Worm (Caenorhabditis elegans): ENCODE measurements around the gene F55E10.1.
A peak's percentile ranks its signal among the peaks of the same experiment; 100 is the strongest.

F55E10.1 gene

DNA sequence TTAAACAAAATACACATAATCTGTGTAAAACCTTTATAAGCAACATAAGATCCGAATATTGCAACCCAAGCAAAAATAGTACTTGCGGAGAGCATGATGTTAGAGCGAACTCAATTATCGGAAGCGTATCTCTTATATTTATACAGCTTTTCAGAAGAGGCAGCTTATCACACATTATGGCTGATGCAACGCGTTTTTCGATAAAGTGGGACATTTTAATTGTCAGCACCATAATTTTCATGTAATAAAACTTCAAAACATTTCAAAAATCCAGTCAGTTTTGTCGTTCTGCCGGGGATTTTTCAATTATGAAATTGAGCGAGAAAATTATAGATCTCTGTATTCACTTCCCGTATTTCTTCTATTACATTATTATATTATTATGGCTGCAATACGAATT lies 4.5 kb downstream of the F55E10.1 start, which contains the start of gene drd-5:
Gene drd-5 (minus strand): TSS at position 101 of the 400 bp plus-strand sequence.
- TF ChIP-seq egl-27 (tag; optimal IDR thresholded peaks at IDR 0.05) (no peak), ZK546.5 (tag; optimal IDR thresholded peaks at IDR 0.05) (no peak), elt-3 (tag; optimal IDR thresholded peaks at IDR 0.05) (no peak), mdl-1 (tag; optimal IDR thresholded peaks at IDR 0.05) (no peak), elt-2 (tag; optimal IDR thresholded peaks at IDR 0.05) (peak; percentile 59)

DNA sequence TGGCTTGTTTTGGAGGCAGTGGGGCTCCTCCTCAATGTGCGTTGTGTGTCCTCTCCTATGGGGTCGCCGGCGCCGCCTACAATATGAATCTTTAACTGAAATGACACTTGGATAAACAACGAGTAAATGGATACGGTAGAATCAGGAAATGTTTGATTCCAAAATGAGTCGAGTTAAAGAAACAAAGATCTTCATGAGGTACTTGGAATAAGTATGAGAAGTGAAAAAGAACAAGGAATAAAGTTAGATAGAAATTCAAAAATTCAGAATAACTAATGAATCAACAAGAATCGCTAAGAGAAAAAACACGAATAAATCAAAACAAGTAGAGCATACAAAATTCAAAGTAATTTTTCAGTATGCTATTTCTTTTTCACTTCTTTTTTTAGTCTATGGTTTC lies 9.2 kb downstream of the F55E10.1 start, which contains the start of gene npr-28:
Gene npr-28 (minus strand): TSS at position 101 of the 400 bp plus-strand sequence.
- TF ChIP-seq fkh-10 (GFP tag; optimal IDR thresholded peaks at IDR 0.05): no peak
- TF ChIP-seq R02D3.7 (tag; optimal IDR thresholded peaks at IDR 0.05): no peak
- no peak for TF ChIP-seq tbx-2 (tag; optimal IDR thresholded peaks at IDR 0.05)
- no peak for TF ChIP-seq unc-62 (GFP tag; optimal IDR thresholded peaks at IDR 0.05)
- TF ChIP-seq nhr-77 (tag; optimal IDR thresholded peaks at IDR 0.05): no peak
- no peak for TF ChIP-seq lsy-12 (tag; optimal IDR thresholded peaks at IDR 0.05)
- TF ChIP-seq hmg-11 (tag; optimal IDR thresholded peaks at IDR 0.05): no peak
- TF ChIP-seq mdl-1 (tag; optimal IDR thresholded peaks at IDR 0.05): no peak
- no peak for TF ChIP-seq jun-1 (tag; optimal IDR thresholded peaks at IDR 0.05)
- TF ChIP-seq skn-1 (tag; optimal IDR thresholded peaks at IDR 0.05): no peak
- no peak for TF ChIP-seq fos-1 (tag; optimal IDR thresholded peaks at IDR 0.05)
- TF ChIP-seq nhr-12 (tag; optimal IDR thresholded peaks at IDR 0.05): no peak
- TF ChIP-seq nfya-1 (tag; optimal IDR thresholded peaks at IDR 0.05; ENCODE audit: insufficient read depth): no peak
- TF ChIP-seq egl-27 (tag; optimal IDR thresholded peaks at IDR 0.05): no peak
- no peak for TF ChIP-seq nhr-67 (tag; optimal IDR thresholded peaks at IDR 0.05)
- TF ChIP-seq snpc-4 (tag; optimal IDR thresholded peaks at IDR 0.05): no peak
- TF ChIP-seq ztf-4 (tag; optimal IDR thresholded peaks at IDR 0.05): no peak
- TF ChIP-seq daf-12 (tag; optimal IDR thresholded peaks at IDR 0.05): no peak
- TF ChIP-seq ztf-11 (tag; optimal IDR thresholded peaks at IDR 0.05): no peak

DNA sequence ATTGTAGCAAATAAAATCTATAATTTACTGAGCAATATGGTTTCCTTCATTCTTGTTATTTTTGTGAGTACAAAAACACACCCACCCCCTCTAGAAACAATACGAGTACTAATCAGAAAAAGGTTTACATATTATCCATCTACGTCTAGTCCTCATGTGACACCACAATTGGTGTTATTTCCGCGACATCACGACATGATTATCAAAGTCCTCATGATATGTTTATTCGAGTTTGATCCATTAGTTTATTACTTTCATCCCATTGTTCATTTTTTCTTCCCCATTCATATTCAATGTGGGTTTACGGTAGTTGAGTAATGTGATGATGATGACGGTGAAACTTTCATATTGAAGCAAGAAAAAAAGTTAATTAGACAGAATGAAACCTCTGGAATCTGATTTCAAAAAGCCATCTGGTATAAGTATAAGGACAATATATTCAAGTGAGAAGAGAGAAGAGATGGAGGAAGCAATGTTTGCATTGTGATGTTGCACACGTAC lies 12.6 kb downstream of the F55E10.1 start:
- TF ChIP-seq nhr-77 (tag; optimal IDR thresholded peaks at IDR 0.05): no peak
- TF ChIP-seq nhr-76 (tag; optimal IDR thresholded peaks at IDR 0.05): no peak
- no peak for TF ChIP-seq fos-1 (tag; optimal IDR thresholded peaks at IDR 0.05)
- no peak for TF ChIP-seq nhr-23 (tag; optimal IDR thresholded peaks at IDR 0.05)
- TF ChIP-seq ama-1 (optimal IDR thresholded peaks at IDR 0.05): no peak
- TF ChIP-seq nhr-67 (tag; optimal IDR thresholded peaks at IDR 0.05): no peak
- TF ChIP-seq skn-1 (tag; optimal IDR thresholded peaks at IDR 0.05): no peak
- no peak for TF ChIP-seq lin-15B (tag; optimal IDR thresholded peaks at IDR 0.05)
- no peak for TF ChIP-seq sea-2 (GFP tag; optimal IDR thresholded peaks at IDR 0.05)
- no peak for TF ChIP-seq daf-12 (tag; optimal IDR thresholded peaks at IDR 0.05)
- TF ChIP-seq snpc-4 (tag; optimal IDR thresholded peaks at IDR 0.05): no peak
- TF ChIP-seq mdl-1 (tag; optimal IDR thresholded peaks at IDR 0.05): no peak
- no peak for TF ChIP-seq nhr-237 (tag; optimal IDR thresholded peaks at IDR 0.05)
- no peak for TF ChIP-seq unc-39 (tag; optimal IDR thresholded peaks at IDR 0.05)
- TF ChIP-seq unc-62 (GFP tag; optimal IDR thresholded peaks at IDR 0.05): no peak
- no peak for TF ChIP-seq ceh-82 (tag; optimal IDR thresholded peaks at IDR 0.05)
- no peak for TF ChIP-seq eor-1 (tag; optimal IDR thresholded peaks at IDR 0.05)
- no peak for TF ChIP-seq nhr-11 (tag; optimal IDR thresholded peaks at IDR 0.05)
- TF ChIP-seq tbx-2 (tag; optimal IDR thresholded peaks at IDR 0.05): no peak
- TF ChIP-seq elt-2 (tag; optimal IDR thresholded peaks at IDR 0.05): no peak

DNA sequence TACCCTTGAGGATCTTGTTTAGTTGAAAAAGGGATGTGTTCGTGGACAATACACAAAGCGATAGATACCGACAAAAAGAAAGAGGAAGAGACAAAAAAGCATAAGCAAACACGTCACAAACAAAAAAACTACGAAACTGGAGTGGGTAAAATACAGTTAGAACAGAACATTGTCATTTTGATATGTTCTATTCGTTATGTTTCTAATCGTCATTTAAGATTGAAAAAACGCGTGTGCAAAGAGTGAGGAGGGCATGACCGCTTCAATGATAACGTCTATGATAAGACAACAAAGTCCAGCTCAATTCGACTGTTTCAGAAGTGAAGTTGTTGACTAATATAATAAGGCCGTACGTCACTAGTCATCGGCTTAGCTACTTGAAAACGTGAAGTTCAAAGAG lies 13.6 kb downstream of the F55E10.1 start:
- TF ChIP-seq elt-2 (tag; optimal IDR thresholded peaks at IDR 0.05) (peak; percentile 88), pha-4 (tag; optimal IDR thresholded peaks at IDR 0.05) (peak; percentile 72), pqm-1 (tag; optimal IDR thresholded peaks at IDR 0.05) (peak; percentile 92), ceh-16 (tag; optimal IDR thresholded peaks at IDR 0.05) (no peak)

DNA sequence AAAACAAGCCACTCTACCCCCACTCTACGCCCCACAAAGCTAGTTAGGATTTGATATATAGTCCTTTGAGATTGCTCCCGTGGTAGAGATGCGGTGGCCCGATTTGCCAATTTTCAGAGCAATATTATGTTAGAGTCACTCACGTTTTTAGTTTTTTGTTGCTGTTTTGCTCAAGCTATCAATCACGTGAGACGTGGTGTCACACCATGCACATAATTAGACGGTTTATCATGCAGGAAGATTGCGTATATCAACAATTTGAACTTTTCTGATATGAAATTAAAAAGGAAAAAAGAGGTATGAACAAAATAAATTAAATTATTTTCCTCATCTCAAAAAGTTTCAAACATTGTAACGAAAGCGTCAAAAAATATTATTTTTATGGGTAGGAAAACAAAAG lies 14.5 kb downstream of the F55E10.1 start:
- no peak for TF ChIP-seq unc-39 (tag; optimal IDR thresholded peaks at IDR 0.05)
- peak; percentile 30 for TF ChIP-seq pha-4 (tag; optimal IDR thresholded peaks at IDR 0.05)
- TF ChIP-seq jun-1 (tag; optimal IDR thresholded peaks at IDR 0.05): no peak
- no peak for TF ChIP-seq nhr-43 (tag; optimal IDR thresholded peaks at IDR 0.05; ENCODE audit: poor library complexity, severe bottlenecking)
- TF ChIP-seq snpc-4 (tag; optimal IDR thresholded peaks at IDR 0.05): no peak
- no peak for TF ChIP-seq egl-5 (tag; optimal IDR thresholded peaks at IDR 0.05)
- no peak for TF ChIP-seq unc-62 (GFP tag; optimal IDR thresholded peaks at IDR 0.05)
- no peak for TF ChIP-seq fkh-10 (GFP tag; optimal IDR thresholded peaks at IDR 0.05)
- TF ChIP-seq elt-3 (tag; optimal IDR thresholded peaks at IDR 0.05): no peak
- no peak for TF ChIP-seq nhr-67 (tag; optimal IDR thresholded peaks at IDR 0.05)
- TF ChIP-seq elt-2 (tag; optimal IDR thresholded peaks at IDR 0.05): peak; percentile 70
- no peak for TF ChIP-seq fos-1 (tag; optimal IDR thresholded peaks at IDR 0.05)
- no peak for TF ChIP-seq nhr-77 (tag; optimal IDR thresholded peaks at IDR 0.05)
